Fruit fly (Drosophila melanogaster) whole organism: Measurements from ENCODE around the gene AlaRS.

Experiments
- CG8478 ChIP-seq: fragments of >200 bp; optimal IDR thresholded peaks from 2 replicates; lab custom pipeline; 2018; ENCODE audit warnings: inconsistent platforms
- Dll ChIP-seq: fragments of >200 bp; optimal IDR thresholded peaks from 2 replicates; lab custom pipeline; 2017
- pan ChIP-seq: fragments of >200 bp; optimal IDR thresholded peaks from 2 replicates; lab custom pipeline; 2017
- psq ChIP-seq: fragments of >200 bp; optimal IDR thresholded peaks from 2 replicates; lab custom pipeline; 2017
- usp ChIP-seq: fragments of >200 bp; optimal IDR thresholded peaks from 2 replicates; lab custom pipeline; 2017; ENCODE audit warnings: missing biosample characterization, missing genetic modification characterization, mixed read lengths

dm6 chr2L:8351333-8351732 lies 30.2 kb downstream of the AlaRS start:
- TF ChIP-seq usp (GFP tag; lab: Kevin White, UChicago), result no peak
- no peak for TF ChIP-seq CG8478 (lab: Kevin White, UChicago)
- TF ChIP-seq Dll (lab: Kevin White, UChicago), result no peak
- no peak for TF ChIP-seq psq
- no peak for TF ChIP-seq pan
